Fruit fly (Drosophila melanogaster): ENCODE results near the gene Fit1.

Gene Fit1

DNA sequence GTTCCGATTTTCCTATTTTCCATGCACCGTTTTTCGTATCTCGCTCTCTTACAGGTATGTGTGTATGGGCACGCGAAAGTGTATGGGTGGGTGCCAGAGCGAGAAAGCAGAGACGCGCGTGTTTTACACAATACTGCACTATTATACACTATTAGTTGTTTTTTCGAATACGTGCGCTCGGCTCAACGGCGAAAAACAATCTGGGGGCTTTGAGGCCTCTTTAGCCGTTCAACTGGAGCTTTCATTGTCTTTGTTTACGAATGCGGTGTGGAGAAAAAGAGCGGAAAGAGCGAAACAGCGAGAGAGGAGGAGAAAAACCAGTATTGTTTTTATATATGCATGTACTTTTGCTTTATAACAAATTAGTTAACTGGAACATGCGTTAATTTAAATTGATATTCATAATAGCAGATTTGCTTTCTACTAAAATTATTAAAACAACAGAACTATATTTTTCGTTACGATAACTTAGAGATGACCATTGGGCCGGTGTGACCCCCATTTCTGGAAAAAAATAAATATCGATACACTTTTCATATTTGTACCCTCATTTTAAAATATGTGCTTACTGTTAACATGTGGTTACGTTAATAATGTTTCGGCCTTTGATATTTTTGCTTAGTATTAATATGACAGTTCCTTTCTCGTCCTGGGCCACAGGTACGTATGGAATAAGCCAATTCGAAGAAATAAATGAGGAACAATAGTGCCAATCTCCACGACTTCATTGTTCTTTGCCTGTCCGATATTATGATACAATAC lies 687 bp upstream of the Fit1 start, which contains the start of gene CG14995:
Gene CG14995 (minus strand): TSS at position 761 of the 762 bp plus-strand sequence.
- no peak for TF ChIP-seq crol (GFP tag; IDR thresholded peaks at IDR 0.05)
- TF ChIP-seq Rfx (GFP tag; IDR thresholded peaks at IDR 0.05), result peak; percentile 8; the same call in 1 of the 2 replicates
- TF ChIP-seq CG10321 (GFP tag; IDR thresholded peaks at IDR 0.05), result 0 out of 2 replicates have a peak, but pooled peaks have one; percentile 10
- TF ChIP-seq stwl (tag; optimal IDR thresholded peaks at IDR 0.05), result peak; percentile 56
- TF ChIP-seq CG9609 (GFP tag; optimal IDR thresholded peaks at IDR 0.05), result no peak
- no peak for TF ChIP-seq CG32772 (GFP tag; IDR thresholded peaks at IDR 0.05)
- no peak for TF ChIP-seq Xbp1 (GFP tag; optimal IDR thresholded peaks at IDR 0.05)
- peak; percentile 45 for TF ChIP-seq Hmr (GFP tag; optimal IDR thresholded peaks at IDR 0.05)
- TF ChIP-seq CG11695 (GFP tag; IDR thresholded peaks at IDR 0.05), result peak; percentile 22; the same call in 1 of the 3 replicates
- no peak for TF ChIP-seq pho (GFP tag; optimal IDR thresholded peaks at IDR 0.05)
- peak; percentile 82 for TF ChIP-seq CG8924 (tag; optimal IDR thresholded peaks at IDR 0.05)
- peak; percentile 64 for TF ChIP-seq CG12299 (tag; optimal IDR thresholded peaks at IDR 0.05)
- no peak for TF ChIP-seq CG10366 (GFP tag; IDR thresholded peaks at IDR 0.05)
- TF ChIP-seq ci (GFP tag; IDR thresholded peaks at IDR 0.05), result peak; percentile 72; the same call in 2 of the 3 replicates
- no peak for TF ChIP-seq hkb (optimal IDR thresholded peaks at IDR 0.05)
- TF ChIP-seq hkb (GFP tag; IDR thresholded peaks at IDR 0.05), result peak; percentile 43
- no peak for TF ChIP-seq CG11723 (GFP tag; optimal IDR thresholded peaks at IDR 0.05)
- no peak for TF ChIP-seq Nf-YB (GFP tag; optimal IDR thresholded peaks at IDR 0.05)
- peak; percentile 63; the same call in 2 of the 3 replicates for TF ChIP-seq CG6791 (GFP tag; IDR thresholded peaks at IDR 0.05; ENCODE audit: partially characterized antibody)
- TF ChIP-seq her (GFP tag; optimal IDR thresholded peaks at IDR 0.05), result no peak
- TF ChIP-seq Dp (GFP tag; optimal IDR thresholded peaks at IDR 0.05), result peak; percentile 72
- TF ChIP-seq inv (GFP tag; IDR thresholded peaks at IDR 0.05; ENCODE audit: partially characterized antibody), result peak; percentile 31; the same call in 1 of the 2 replicates
- TF ChIP-seq CG17385 (GFP tag; optimal IDR thresholded peaks at IDR 0.05), result peak; percentile 39
- no peak for TF ChIP-seq CG18011 (GFP tag; optimal IDR thresholded peaks at IDR 0.05)
- TF ChIP-seq CG6689 (GFP tag; IDR thresholded peaks at IDR 0.05), result no peak
- peak; percentile 27 for TF ChIP-seq CG9437 (GFP tag; optimal IDR thresholded peaks at IDR 0.05)
- peak; percentile 81 for TF ChIP-seq E2f2 (GFP tag; IDR thresholded peaks at IDR 0.05)
- peak; percentile 54 for TF ChIP-seq Drgx (GFP tag; IDR thresholded peaks at IDR 0.05)
- TF ChIP-seq CG12659 (GFP tag; optimal IDR thresholded peaks at IDR 0.05), result peak; percentile 11
- peak; percentile 75 for TF ChIP-seq CG16813 (GFP tag; IDR thresholded peaks at IDR 0.05; ENCODE audit: partially characterized antibody)
- TF ChIP-seq kah (GFP tag; optimal IDR thresholded peaks at IDR 0.05), result peak; percentile 37
- TF ChIP-seq pum (GFP tag; optimal IDR thresholded peaks at IDR 0.05), result no peak
- peak; percentile 61 for TF ChIP-seq CG12071 (GFP tag; optimal IDR thresholded peaks at IDR 0.05)
- TF ChIP-seq caup (GFP tag; optimal IDR thresholded peaks at IDR 0.05; ENCODE audit: severe bottlenecking), result peak; percentile 31
- no peak for TF ChIP-seq dati (GFP tag; IDR thresholded peaks at IDR 0.05)
- TF ChIP-seq Ets65A (GFP tag), result no peak
- peak; percentile 92 for TF ChIP-seq psq (GFP tag; optimal IDR thresholded peaks at IDR 0.05)
- peak; percentile 42; the same call in 1 of the 2 replicates for TF ChIP-seq Atf6 (GFP tag; IDR thresholded peaks at IDR 0.05)
- peak; percentile 62 for TF ChIP-seq CG10543 (GFP tag; optimal IDR thresholded peaks at IDR 0.05)
- TF ChIP-seq CG8290 (GFP tag; optimal IDR thresholded peaks at IDR 0.05), result no peak
- peak in 1 of 2 experiments; percentile 55 for TF ChIP-seq CG8290 (tag; optimal IDR thresholded peaks at IDR 0.05)
- peak; percentile 87 for TF ChIP-seq cg (GFP tag; optimal IDR thresholded peaks at IDR 0.05)
- peak; percentile 72 for TF ChIP-seq unc-4 (GFP tag; IDR thresholded peaks at IDR 0.05; ENCODE audit: partially characterized antibody)
- peak; percentile 12 for TF ChIP-seq Max (GFP tag; optimal IDR thresholded peaks at IDR 0.05)
- TF ChIP-seq CG1233 (GFP tag; optimal IDR thresholded peaks at IDR 0.05), result no peak
- no peak for TF ChIP-seq ash1 (GFP tag; optimal IDR thresholded peaks at IDR 0.05)
- TF ChIP-seq CG1832 (GFP tag; optimal IDR thresholded peaks at IDR 0.05), result no peak
- peak; percentile 66 for TF ChIP-seq abd-A (tag; optimal IDR thresholded peaks at IDR 0.05)
- TF ChIP-seq bsh (GFP tag; optimal IDR thresholded peaks at IDR 0.05), result peak in 1 of 2 experiments; percentile 0
